Fruit fly (Drosophila melanogaster) whole organism, wandering third instar larva: ENCODE data around the gene CG42450.
A peak's percentile ranks its signal among the peaks of the same experiment; 100 is the strongest.

ENCODE experiments used
- Abd-B ChIP-seq: fragments of >200 bp; optimal IDR thresholded peaks from 2 replicates; lab custom pipeline; 2017; ENCODE audit warnings: missing biosample characterization, missing genetic modification characterization
- CG32264 ChIP-seq: fragments of 200-800 bp; sonication (Bioruptor generic); optimal IDR thresholded peaks from 2 replicates; lab custom pipeline; 2016; ENCODE audit warnings: missing biosample characterization, missing genetic modification characterization
- CG9705 ChIP-seq: fragments of 200-800 bp; sonication (Bioruptor generic); optimal IDR thresholded peaks from 2 replicates; lab custom pipeline; 2018; ENCODE audit warnings: missing biosample characterization, mild to moderate bottlenecking, missing genetic modification characterization
- CrebA ChIP-seq: fragments of 200-800 bp; sonication (Bioruptor generic); optimal IDR thresholded peaks from 2 replicates; lab custom pipeline; 2016; ENCODE audit warnings: missing biosample characterization, mild to moderate bottlenecking, missing genetic modification characterization, borderline replicate concordance
- Dfd ChIP-seq: fragments of >200 bp; optimal IDR thresholded peaks from 2 replicates; lab custom pipeline; 2017; ENCODE audit warnings: missing biosample characterization, missing genetic modification characterization
- Dif ChIP-seq: fragments of 200-275, 200-300 bp; sonication (Bioruptor generic); optimal IDR thresholded peaks from 2 replicates; lab custom pipeline; 2018; ENCODE audit warnings: missing biosample characterization, missing genetic modification characterization; ENCODE audit not compliant: partially characterized antibody
- GATAd ChIP-seq: sonication (Bioruptor generic); optimal IDR thresholded peaks from 2 replicates; lab custom pipeline; 2016; ENCODE audit warnings: missing biosample characterization, missing genetic modification characterization
- HLH106 ChIP-seq: fragments of 200-800 bp; optimal IDR thresholded peaks from 3 replicates; lab custom pipeline; 2019; ENCODE audit warnings: missing biosample characterization, mild to moderate bottlenecking, missing genetic modification characterization, moderate library complexity
- Hnf4 ChIP-seq: fragments of 200-800 bp; sonication (Bioruptor generic); optimal IDR thresholded peaks from 2 replicates; lab custom pipeline; 2016; ENCODE audit warnings: missing biosample characterization, mild to moderate bottlenecking, missing genetic modification characterization
- Hr78 ChIP-seq: fragments of >200 bp; optimal IDR thresholded peaks from 2 replicates; lab custom pipeline; 2017; ENCODE audit warnings: missing biosample characterization, missing genetic modification characterization
- Hr83 ChIP-seq: fragments of 200-300 bp; sonication (Bioruptor generic); optimal IDR thresholded peaks from 2 replicates; lab custom pipeline; 2016; ENCODE audit warnings: missing biosample characterization, mild to moderate bottlenecking, missing genetic modification characterization, moderate library complexity; ENCODE audit not compliant: poor library complexity, severe bottlenecking
- Jra ChIP-seq: sonication (Bioruptor generic); optimal IDR thresholded peaks from 2 replicates; lab custom pipeline; 2016; ENCODE audit warnings: missing biosample characterization, missing genetic modification characterization
- Mio ChIP-seq: sonication (Bioruptor generic); optimal IDR thresholded peaks from 2 replicates; lab custom pipeline; 2016; ENCODE audit warnings: missing biosample characterization, missing genetic modification characterization
- Myc ChIP-seq: fragments of >200 bp; optimal IDR thresholded peaks from 2 replicates; lab custom pipeline; 2017
- N ChIP-seq: fragments of >200 bp; optimal IDR thresholded peaks from 2 replicates; lab custom pipeline; 2018; ENCODE audit warnings: missing biosample characterization, missing external identifiers, missing genetic modification characterization
- OdsH ChIP-seq: fragments of 200-800 bp; sonication (Bioruptor generic); optimal IDR thresholded peaks from 2 replicates; lab custom pipeline; 2016; ENCODE audit warnings: missing biosample characterization, mild to moderate bottlenecking, missing genetic modification characterization
- Rel ChIP-seq, 2 experiments: fragments of 200-800 bp; sonication (Bioruptor generic) in 1 of 2; optimal IDR thresholded peaks; 2 replicates in 1 of 2; 3 replicates in 1 of 2; lab custom pipeline; 2016 to 2019; ENCODE audit warnings: mild to moderate bottlenecking in 2 of 2, missing biosample characterization in 2 of 2, missing genetic modification characterization in 2 of 2, moderate library complexity in 1 of 2
- Sp1 ChIP-seq: fragments of 200-800 bp; sonication (Bioruptor generic); optimal IDR thresholded peaks from 3 replicates; lab custom pipeline; 2019; ENCODE audit warnings: missing biosample characterization, mild to moderate bottlenecking, missing genetic modification characterization, moderate library complexity
- Vsx2 ChIP-seq: fragments of 200-300, 225-300 bp; sonication (Bioruptor generic); optimal IDR thresholded peaks from 2 replicates; lab custom pipeline; 2018; ENCODE audit warnings: missing biosample characterization, missing genetic modification characterization; ENCODE audit not compliant: partially characterized antibody
- br ChIP-seq: fragments of 200-800 bp; sonication (Bioruptor generic); optimal IDR thresholded peaks from 2 replicates; lab custom pipeline; 2016; ENCODE audit warnings: missing biosample characterization, missing genetic modification characterization
- brk ChIP-seq: fragments of 200-800 bp; sonication (Bioruptor generic); optimal IDR thresholded peaks from 2 replicates; lab custom pipeline; 2016; ENCODE audit warnings: missing biosample characterization, mild to moderate bottlenecking, missing genetic modification characterization
- dl ChIP-seq, 2 experiments: fragments of 175-275, 200-275 bp in 1 of 2; fragments of 200-275 bp in 1 of 2; sonication (Bioruptor generic); optimal IDR thresholded peaks; lab custom pipeline; 2018; ENCODE audit warnings: mild to moderate bottlenecking in 2 of 2, missing biosample characterization in 2 of 2, missing genetic modification characterization in 2 of 2, moderate library complexity in 2 of 2; ENCODE audit not compliant: partially characterized antibody in 2 of 2, insufficient read depth in 1 of 2
- dmrt93B ChIP-seq: fragments of 200-800 bp; sonication (Bioruptor generic); optimal IDR thresholded peaks from 2 replicates; lab custom pipeline; 2018; ENCODE audit warnings: missing biosample characterization, mild to moderate bottlenecking, missing genetic modification characterization
- dsf ChIP-seq: sonication (Bioruptor generic); optimal IDR thresholded peaks from 2 replicates; lab custom pipeline; 2016; ENCODE audit warnings: missing biosample characterization, missing genetic modification characterization, borderline replicate concordance
- ey ChIP-seq: fragments of 200-800 bp; sonication (Bioruptor generic); optimal IDR thresholded peaks from 2 replicates; lab custom pipeline; 2016; ENCODE audit warnings: missing biosample characterization, missing genetic modification characterization
- foxo ChIP-seq, 2 experiments: fragments of 200-800 bp; sonication (Bioruptor generic); optimal IDR thresholded peaks; 2 replicates in 1 of 2; 3 replicates in 1 of 2; lab custom pipeline; 2016 to 2017; ENCODE audit warnings: missing biosample characterization in 2 of 2, missing genetic modification characterization in 2 of 2
- fru ChIP-seq: fragments of 200-800 bp; sonication (Bioruptor generic); optimal IDR thresholded peaks from 3 replicates; lab custom pipeline; 2016; ENCODE audit warnings: missing biosample characterization, mild to moderate bottlenecking, missing genetic modification characterization
- h ChIP-seq: fragments of 200-800 bp; sonication (Bioruptor generic); optimal IDR thresholded peaks from 3 replicates; lab custom pipeline; 2016; ENCODE audit warnings: missing biosample characterization, mild to moderate bottlenecking, missing genetic modification characterization
- jim ChIP-seq: fragments of 175-275, 200-325 bp; sonication (Bioruptor generic); optimal IDR thresholded peaks from 2 replicates; lab custom pipeline; 2016; ENCODE audit warnings: missing biosample characterization, mild to moderate bottlenecking, missing genetic modification characterization
- lola ChIP-seq: fragments of >200 bp; optimal IDR thresholded peaks from 2 replicates; lab custom pipeline; 2017; ENCODE audit warnings: missing biosample characterization, missing genetic modification characterization
- pan ChIP-seq: fragments of >200 bp; optimal IDR thresholded peaks from 2 replicates; lab custom pipeline; 2017
- psq ChIP-seq: fragments of 200-800 bp; sonication (Bioruptor generic); optimal IDR thresholded peaks from 3 replicates; lab custom pipeline; 2017; ENCODE audit warnings: missing biosample characterization, mild to moderate bottlenecking, missing genetic modification characterization, moderate library complexity
- rgr ChIP-seq: fragments of 200-800 bp; sonication (Bioruptor generic); optimal IDR thresholded peaks from 3 replicates; lab custom pipeline; 2016; ENCODE audit warnings: missing biosample characterization, mild to moderate bottlenecking, missing genetic modification characterization
- sage ChIP-seq: fragments of 200-800 bp; sonication (Bioruptor generic); optimal IDR thresholded peaks from 2 replicates; lab custom pipeline; 2016; ENCODE audit warnings: missing biosample characterization, mild to moderate bottlenecking, missing genetic modification characterization
- sv ChIP-seq: fragments of 200-800 bp; sonication (Bioruptor generic); optimal IDR thresholded peaks from 3 replicates; lab custom pipeline; 2016; ENCODE audit warnings: missing biosample characterization, missing genetic modification characterization
- tai ChIP-seq: sonication (Bioruptor generic); optimal IDR thresholded peaks from 2 replicates; lab custom pipeline; 2016; ENCODE audit warnings: missing biosample characterization, missing genetic modification characterization
- usp ChIP-seq: fragments of >200 bp; optimal IDR thresholded peaks from 2 replicates; lab custom pipeline; 2017; ENCODE audit warnings: missing biosample characterization, missing genetic modification characterization
- woc ChIP-seq: sonication (Bioruptor generic); optimal IDR thresholded peaks from 2 replicates; lab custom pipeline; 2016; ENCODE audit warnings: missing biosample characterization, mild to moderate bottlenecking, missing genetic modification characterization

CG42450 gene

dm6 chrX:18834399-18834798 lies 21.3 kb downstream of the CG42450 start:
- TF ChIP-seq Hnf4 (GFP tag; lab: Kevin White, UChicago), result no peak
- TF ChIP-seq psq, result no peak
- TF ChIP-seq Dif, result no peak
- TF ChIP-seq lola (GFP tag; lab: Kevin White, UChicago), result no peak
- TF ChIP-seq sv (GFP tag; lab: Kevin White, UChicago), result no peak
- no peak for TF ChIP-seq Jra
- peak; percentile 28 for TF ChIP-seq rgr (GFP tag; lab: Kevin White, UChicago)
- peak; percentile 52 for TF ChIP-seq CG32264 (GFP tag; lab: Kevin White, UChicago)
- TF ChIP-seq Hr83, result no peak
- TF ChIP-seq Dfd (GFP tag; lab: Kevin White, UChicago), result no peak
- no peak for TF ChIP-seq Sp1 (GFP tag; lab: Kevin White, UChicago)
- no peak for TF ChIP-seq Hr78
- TF ChIP-seq CrebA (GFP tag; lab: Kevin White, UChicago), result no peak
- TF ChIP-seq dsf (GFP tag; lab: Kevin White, UChicago), result no peak
- peak; percentile 57 for TF ChIP-seq woc (GFP tag; lab: Kevin White, UChicago)
- no peak for TF ChIP-seq Myc (lab: Kevin White, UChicago)
- peak; percentile 62 for TF ChIP-seq dmrt93B (GFP tag; lab: Kevin White, UChicago)
- TF ChIP-seq foxo (GFP tag; optimal IDR thresholded peaks at IDR 0.05; lab: Kevin White, UChicago), result peak in 1 of 2 experiments; percentile 77
- no peak for TF ChIP-seq usp (GFP tag; lab: Kevin White, UChicago)
- TF ChIP-seq tai, result no peak
- no peak for TF ChIP-seq jim
- no peak for TF ChIP-seq dl (GFP tag; optimal IDR thresholded peaks at IDR 0.05; lab: Kevin White, UChicago; ENCODE audit: insufficient read depth in 1 of 2, partially characterized antibody in 2 of 2)
- peak; percentile 25 for TF ChIP-seq br (GFP tag; lab: Kevin White, UChicago)
- no peak for TF ChIP-seq N
- TF ChIP-seq Vsx2 (GFP tag; lab: Kevin White, UChicago), result no peak
- TF ChIP-seq h, result peak; percentile 88
- no peak for TF ChIP-seq GATAd (GFP tag; lab: Kevin White, UChicago)
- peak; percentile 29 for TF ChIP-seq OdsH (GFP tag; lab: Kevin White, UChicago)
- peak; percentile 39 for TF ChIP-seq pan (lab: Kevin White, UChicago)
- TF ChIP-seq sage (GFP tag; lab: Kevin White, UChicago), result peak; percentile 70
- TF ChIP-seq ey (GFP tag; lab: Kevin White, UChicago), result peak; percentile 26
- TF ChIP-seq CG9705, result no peak
- TF ChIP-seq Rel (GFP tag; optimal IDR thresholded peaks at IDR 0.05; lab: Kevin White, UChicago), result no peak
- TF ChIP-seq Rel (tag; optimal IDR thresholded peaks at IDR 0.05; lab: Kevin White, UChicago), result peak; percentile 4
- TF ChIP-seq Abd-B (GFP tag; lab: Kevin White, UChicago), result no peak
- TF ChIP-seq brk (GFP tag; lab: Kevin White, UChicago), result no peak
- no peak for TF ChIP-seq Mio (GFP tag; lab: Kevin White, UChicago)
- peak; percentile 74 for TF ChIP-seq HLH106
- TF ChIP-seq fru (GFP tag; lab: Kevin White, UChicago), result peak; percentile 75

dm6 chrX:18835003-18835402 lies 21.9 kb downstream of the CG42450 start:
- no peak for TF ChIP-seq Hr83
- TF ChIP-seq psq, result peak; percentile 13

- TF ChIP-seq OdsH (GFP tag; lab: Kevin White, UChicago) (no peak), dsf (GFP tag; lab: Kevin White, UChicago) (no peak), fru (GFP tag; lab: Kevin White, UChicago) (no peak), Dif (no peak), CrebA (GFP tag; lab: Kevin White, UChicago) (no peak), psq (no peak), usp (GFP tag; lab: Kevin White, UChicago) (no peak), Hr78 (no peak), sv (GFP tag; lab: Kevin White, UChicago) (no peak), sage (GFP tag; lab: Kevin White, UChicago) (no peak), lola (GFP tag; lab: Kevin White, UChicago) (no peak), pan (lab: Kevin White, UChicago) (no peak), GATAd (GFP tag; lab: Kevin White, UChicago) (no peak)
These were observed 22.4 kb downstream of the CG42450 start for dm6 chrX:18835500-18835899.
